Comparison of ENCODE assay signal across 1 worm cellular context in genomic region chrV:11993706-11994345, ce11.
A peak's percentile ranks its signal among the peaks of the same experiment; 100 is the strongest.
TF ChIP-seq lines count a peak whose summit lies in the region.

cyl-1 (minus strand) TSS chrV:11993723.
C52E4.7 (plus strand) TSS chrV:11994295.

TF ChIP-seq in whole organism, L4 larva, 104 proteins besides CTCF, POLR2A, EP300 and RAD21 (continued from another document):
- TF ChIP-seq zip-2 (tag; optimal IDR thresholded peaks at IDR 0.05; lab: Kevin White, UChicago) (no peak), php-3 (GFP tag; IDR thresholded peaks at IDR 0.05; lab: Robert Waterston, UW) (no peak), nhr-77 (tag; optimal IDR thresholded peaks at IDR 0.05; lab: Kevin White, UChicago) (no peak), mep-1 (tag; optimal IDR thresholded peaks at IDR 0.05; lab: Kevin White, UChicago) (no peak), dmd-8 (GFP tag; IDR thresholded peaks at IDR 0.05; lab: Robert Waterston, UW) (no peak), saeg-2 (GFP tag; IDR thresholded peaks at IDR 0.05; lab: Robert Waterston, UW) (no peak), F49E8.2 (tag; optimal IDR thresholded peaks at IDR 0.05; lab: Kevin White, UChicago; ENCODE audit: borderline replicate concordance) (no peak), lin-29 (GFP tag; IDR thresholded peaks at IDR 0.05; lab: Robert Waterston, UW) (no peak), attf-4 (tag; optimal IDR thresholded peaks at IDR 0.05; lab: Kevin White, UChicago) (no peak), lir-3 (tag; optimal IDR thresholded peaks at IDR 0.05; lab: Kevin White, UChicago) (no peak), fos-1 (tag; optimal IDR thresholded peaks at IDR 0.05; lab: Kevin White, UChicago) (no peak), vab-7 (GFP tag; IDR thresholded peaks at IDR 0.05; lab: Robert Waterston, UW) (no peak), D1046.2 (GFP tag; IDR thresholded peaks at IDR 0.05; lab: Robert Waterston, UW) (no peak), mes-2 (tag; optimal IDR thresholded peaks at IDR 0.05; lab: Kevin White, UChicago; ENCODE audit: poor library complexity, severe bottlenecking) (peak; percentile 73), nhr-111 (GFP tag; optimal IDR thresholded peaks at IDR 0.05; lab: Kevin White, UChicago) (no peak), hlh-11 (tag; optimal IDR thresholded peaks at IDR 0.05; lab: Kevin White, UChicago) (no peak), lin-13 (GFP tag; optimal IDR thresholded peaks at IDR 0.05; lab: Kevin White, UChicago) (peak; percentile 53), gei-8 (GFP tag; optimal IDR thresholded peaks at IDR 0.05; lab: Kevin White, UChicago) (no peak), lsy-2 (tag; optimal IDR thresholded peaks at IDR 0.05; lab: Kevin White, UChicago) (peak in 1 of 2 experiments; percentile 72), dve-1 (tag; optimal IDR thresholded peaks at IDR 0.05; lab: Kevin White, UChicago; ENCODE audit: insufficient read depth) (peak; percentile 39), R02D3.7 (tag; optimal IDR thresholded peaks at IDR 0.05; lab: Kevin White, UChicago) (no peak), jun-1 (tag; optimal IDR thresholded peaks at IDR 0.05; lab: Kevin White, UChicago) (no peak), ztf-7 (tag; optimal IDR thresholded peaks at IDR 0.05; lab: Kevin White, UChicago) (no peak), lin-39 (tag; optimal IDR thresholded peaks at IDR 0.05; lab: Kevin White, UChicago) (no peak), hif-1 (tag; optimal IDR thresholded peaks at IDR 0.05; lab: Kevin White, UChicago) (no peak), dpl-1 (GFP tag; optimal IDR thresholded peaks at IDR 0.05; lab: Kevin White, UChicago) (peak; percentile 67), ZK337.2 (GFP tag; IDR thresholded peaks at IDR 0.05; lab: Robert Waterston, UW) (no peak), daf-8 (GFP tag; IDR thresholded peaks at IDR 0.05; lab: Robert Waterston, UW) (no peak), unc-39 (tag; optimal IDR thresholded peaks at IDR 0.05; lab: Kevin White, UChicago) (no peak), daf-12 (tag; optimal IDR thresholded peaks at IDR 0.05; lab: Kevin White, UChicago) (no peak), snpc-4 (tag; optimal IDR thresholded peaks at IDR 0.05; lab: Kevin White, UChicago) (no peak), ctbp-1 (GFP tag; IDR thresholded peaks at IDR 0.05; lab: Robert Waterston, UW) (no peak), nhr-42 (GFP tag; IDR thresholded peaks at IDR 0.05; lab: Robert Waterston, UW) (no peak), lim-7 (GFP tag; IDR thresholded peaks at IDR 0.05; lab: Robert Waterston, UW) (no peak), ceh-20 (GFP tag; IDR thresholded peaks at IDR 0.05; lab: Robert Waterston, UW) (no peak), snpc-1.2 (GFP tag; IDR thresholded peaks at IDR 0.05; lab: Robert Waterston, UW) (no peak), unc-62 (GFP tag; optimal IDR thresholded peaks at IDR 0.05 in 1 of 2; lab: Kevin White, UChicago) (peak in 1 of 2 experiments; percentile 58), unc-62 (tag; optimal IDR thresholded peaks at IDR 0.05; lab: Kevin White, UChicago) (no peak), Y75B8A.6 (GFP tag; IDR thresholded peaks at IDR 0.05; lab: Robert Waterston, UW) (no peak), egl-27 (tag; optimal IDR thresholded peaks at IDR 0.05; lab: Kevin White, UChicago) (no peak), nhr-11 (tag; optimal IDR thresholded peaks at IDR 0.05; lab: Kevin White, UChicago) (no peak), daf-16 (GFP tag; optimal IDR thresholded peaks at IDR 0.05; lab: Kevin White, UChicago) (no peak), daf-16 (tag; optimal IDR thresholded peaks at IDR 0.05; lab: Kevin White, UChicago) (peak; percentile 56)
TF ChIP-seq in whole organism, L4 larva: peak in this region for 12.
